Worm (Caenorhabditis elegans) whole organism, young adult: ENCODE results near the gene Y62F5A.10.
A peak's percentile ranks its signal among the peaks of the same experiment; 100 is the strongest.

Experiments used
- B0336.3 ChIP-seq: fragments of 200-800 bp; sonication (Bioruptor generic); IDR thresholded peaks from 2 replicates; pipeline ENCODE4 v1.3.6; 2022; ENCODE audit warnings: missing genetic modification characterization, missing compliant biosample characterization
- C17E4.6 ChIP-seq: fragments of 200-800 bp; sonication (Bioruptor generic); IDR thresholded peaks from 2 replicates; pipeline ENCODE4 v1.3.6; 2022; ENCODE audit warnings: missing genetic modification reagents, missing genetic modification characterization, missing compliant biosample characterization
- D2030.7 ChIP-seq: fragments of 200-800 bp; sonication (Bioruptor generic); IDR thresholded peaks from 2 replicates; pipeline ENCODE4 v1.3.6; 2022; ENCODE audit warnings: missing genetic modification reagents, missing genetic modification characterization, missing compliant biosample characterization
- F22D6.2 ChIP-seq: sonication (generic microtip); optimal IDR thresholded peaks from 2 replicates; lab custom pipeline; 2016; ENCODE audit warnings: mild to moderate bottlenecking, missing genetic modification characterization, missing compliant biosample characterization
- F55B11.4 ChIP-seq: sonication (generic microtip); optimal IDR thresholded peaks from 2 replicates; lab custom pipeline; 2016; ENCODE audit warnings: missing compliant biosample characterization, missing genetic modification characterization, borderline replicate concordance; ENCODE audit not compliant: insufficient read depth
- F57A8.1 ChIP-seq: fragments of 200-800 bp; sonication (Bioruptor generic); optimal IDR thresholded peaks from 2 replicates; lab custom pipeline; 2018; ENCODE audit warnings: mild to moderate bottlenecking, missing genetic modification characterization, moderate library complexity, missing compliant biosample characterization
- Y53F4B.3 ChIP-seq: fragments of 200-800 bp; sonication (Bioruptor generic); IDR thresholded peaks from 2 replicates; pipeline ENCODE4 v1.3.6; 2022; ENCODE audit warnings: missing genetic modification reagents, missing genetic modification characterization, missing compliant biosample characterization
- Y56A3A.18 ChIP-seq: fragments of 200-800 bp; sonication (Bioruptor generic); IDR thresholded peaks from 2 replicates; pipeline ENCODE4 v1.3.6; 2022; ENCODE audit warnings: missing genetic modification reagents, missing genetic modification characterization, missing compliant biosample characterization
- Y79H2A.3 ChIP-seq: fragments of 200-800 bp; sonication (Bioruptor generic); conservative IDR thresholded peaks from 2 replicates; pipeline ENCODE4 v1.3.6; 2022; ENCODE audit warnings: missing genetic modification reagents, missing genetic modification characterization, missing compliant biosample characterization
- aptf-3 ChIP-seq: fragments of 200-800 bp; sonication (Bioruptor generic); IDR thresholded peaks from 2 replicates; pipeline ENCODE4 v1.3.6; 2022; ENCODE audit warnings: missing genetic modification characterization, missing compliant biosample characterization
- athp-1 ChIP-seq: sonication (generic microtip); optimal IDR thresholded peaks from 2 replicates; lab custom pipeline; 2017; ENCODE audit warnings: mild to moderate bottlenecking, missing genetic modification characterization, missing compliant biosample characterization
- attf-5 ChIP-seq: fragments of 200-800 bp; sonication (Bioruptor generic); optimal IDR thresholded peaks from 2 replicates; lab custom pipeline; 2018; ENCODE audit warnings: mild to moderate bottlenecking, missing genetic modification characterization, missing compliant biosample characterization
- bed-2 ChIP-seq: fragments of 200-800 bp; sonication (Bioruptor generic); IDR thresholded peaks from 2 replicates; pipeline ENCODE4 v1.3.6; 2022; ENCODE audit warnings: missing genetic modification reagents, missing genetic modification characterization, missing compliant biosample characterization
- cebp-2 ChIP-seq: fragments of 200-800 bp; sonication (Bioruptor generic); IDR thresholded peaks from 2 replicates; pipeline ENCODE4 v1.3.6; 2022; ENCODE audit warnings: missing genetic modification characterization, missing compliant biosample characterization
- ceh-27 ChIP-seq: fragments of 200-800 bp; sonication (Bioruptor generic); optimal IDR thresholded peaks from 2 replicates; lab custom pipeline; 2018; ENCODE audit warnings: mild to moderate bottlenecking, missing genetic modification characterization, moderate library complexity, missing compliant biosample characterization
- ceh-79 ChIP-seq: sonication (generic microtip); optimal IDR thresholded peaks from 2 replicates; lab custom pipeline; 2017; ENCODE audit warnings: mild to moderate bottlenecking, missing genetic modification characterization, missing compliant biosample characterization
- chd-7 ChIP-seq: sonication (generic microtip); optimal IDR thresholded peaks from 2 replicates; lab custom pipeline; 2016; ENCODE audit warnings: mild to moderate bottlenecking, missing genetic modification characterization, moderate library complexity, missing compliant biosample characterization
- dpl-1 ChIP-seq: fragments of 150-350 bp; optimal IDR thresholded peaks from 2 replicates; lab custom pipeline; 2014; ENCODE audit warnings: missing biosample characterization, missing genetic modification reagents, missing genetic modification characterization
- efl-1 ChIP-seq: fragments of 150-350 bp; optimal IDR thresholded peaks from 2 replicates; lab custom pipeline; 2014; ENCODE audit warnings: missing biosample characterization, missing genetic modification reagents, missing genetic modification characterization
- fkh-3 ChIP-seq: sonication (generic microtip); optimal IDR thresholded peaks from 2 replicates; lab custom pipeline; 2016; ENCODE audit warnings: mild to moderate bottlenecking, missing genetic modification characterization, missing compliant biosample characterization
- hlh-12 ChIP-seq: sonication (generic microtip); optimal IDR thresholded peaks from 2 replicates; lab custom pipeline; 2016; ENCODE audit warnings: missing genetic modification characterization, missing compliant biosample characterization
- let-526 ChIP-seq: fragments of 200-800 bp; sonication (Bioruptor generic); IDR thresholded peaks from 2 replicates; pipeline ENCODE4 v1.3.6; 2022; ENCODE audit warnings: missing genetic modification reagents, missing genetic modification characterization, missing compliant biosample characterization
- lin-26 ChIP-seq: fragments of 200-800 bp; sonication (Bioruptor generic); IDR thresholded peaks from 2 replicates; pipeline ENCODE4 v1.3.6; 2022; ENCODE audit warnings: missing genetic modification reagents, missing genetic modification characterization, missing compliant biosample characterization
- lin-35 ChIP-seq, 3 experiments: fragments of 150-350 bp in 2 of 3; sonication (generic microtip) in 1 of 3; optimal IDR thresholded peaks; 2 replicates each; lab custom pipeline; 2014 to 2018; ENCODE audit warnings: missing biosample characterization in 3 of 3, missing genetic modification characterization in 3 of 3, missing genetic modification reagents in 3 of 3
- lin-54 ChIP-seq: fragments of 200-800 bp; sonication (Bioruptor generic); optimal IDR thresholded peaks from 2 replicates; lab custom pipeline; 2018; ENCODE audit warnings: mild to moderate bottlenecking, missing genetic modification characterization, missing compliant biosample characterization
- lsy-27 ChIP-seq: sonication (generic microtip); optimal IDR thresholded peaks from 2 replicates; lab custom pipeline; 2017; ENCODE audit warnings: missing genetic modification characterization, mild to moderate bottlenecking, missing compliant biosample characterization, antibody characterized with exemption, missing genotype, borderline replicate concordance; ENCODE audit not compliant: insufficient read depth
- madf-10 ChIP-seq: sonication (generic microtip); optimal IDR thresholded peaks from 2 replicates; lab custom pipeline; 2016; ENCODE audit warnings: mild to moderate bottlenecking, missing genetic modification characterization, missing compliant biosample characterization
- madf-3 ChIP-seq: fragments of 200-800 bp; sonication (Bioruptor generic); IDR thresholded peaks from 2 replicates; pipeline ENCODE4 v1.3.6; 2022; ENCODE audit warnings: missing genetic modification reagents, missing genetic modification characterization, missing compliant biosample characterization
- madf-6 ChIP-seq: fragments of 200-800 bp; sonication (Bioruptor generic); IDR thresholded peaks from 2 replicates; pipeline ENCODE4 v1.3.6; 2022; ENCODE audit warnings: missing genetic modification reagents, missing genetic modification characterization, missing compliant biosample characterization
- mxl-1 ChIP-seq: sonication (generic microtip); optimal IDR thresholded peaks from 2 replicates; lab custom pipeline; 2016; ENCODE audit warnings: missing genetic modification characterization, missing compliant biosample characterization
- nhr-80 ChIP-seq: sonication (generic microtip); optimal IDR thresholded peaks from 2 replicates; lab custom pipeline; 2016; ENCODE audit warnings: missing genetic modification characterization, missing compliant biosample characterization
- nhr-90 ChIP-seq: sonication (generic microtip); optimal IDR thresholded peaks from 2 replicates; lab custom pipeline; 2016; ENCODE audit warnings: missing genotype, mild to moderate bottlenecking, missing genetic modification characterization, missing compliant biosample characterization
- sea-2 ChIP-seq: fragments of 200-800 bp; sonication (Bioruptor generic); IDR thresholded peaks from 2 replicates; pipeline ENCODE4 v1.3.6; 2022; ENCODE audit warnings: missing genetic modification characterization, missing compliant biosample characterization
- snpc-4 ChIP-seq, 5 experiments: fragments of 150-350 bp in 1 of 5; sonication (generic microtip) in 4 of 5; optimal IDR thresholded peaks; 2 replicates each; lab custom pipeline; 2014 to 2018; ENCODE audit warnings: missing genetic modification characterization in 5 of 5, missing biosample characterization in 3 of 5, antibody characterized with exemption in 2 of 5, mild to moderate bottlenecking in 2 of 5, missing compliant biosample characterization in 2 of 5, missing genotype in 2 of 5, moderate library complexity in 2 of 5, missing genetic modification reagents in 1 of 5
- sptf-2 ChIP-seq: fragments of 200-800 bp; sonication (Bioruptor generic); optimal IDR thresholded peaks from 2 replicates; lab custom pipeline; 2018; ENCODE audit warnings: mild to moderate bottlenecking, missing genetic modification characterization, missing compliant biosample characterization
- tbx-9 ChIP-seq: sonication (generic microtip); optimal IDR thresholded peaks from 2 replicates; lab custom pipeline; 2016; ENCODE audit warnings: borderline replicate concordance, missing genetic modification characterization, inconsistent platforms, missing compliant biosample characterization
- unc-130 ChIP-seq: sonication (generic microtip); optimal IDR thresholded peaks from 2 replicates; lab custom pipeline; 2016; ENCODE audit warnings: missing genetic modification reagents, missing genetic modification characterization, missing compliant biosample characterization
- unc-62 ChIP-seq: fragments of 150-350 bp; optimal IDR thresholded peaks from 2 replicates; lab custom pipeline; 2014; ENCODE audit warnings: missing biosample characterization, missing genetic modification reagents, missing genetic modification characterization
- ztf-18 ChIP-seq: sonication (generic microtip); optimal IDR thresholded peaks from 2 replicates; lab custom pipeline; 2016; ENCODE audit warnings: missing genotype, mild to moderate bottlenecking, missing genetic modification characterization, missing compliant biosample characterization
- ztf-22 ChIP-seq: fragments of 200-800 bp; sonication (Bioruptor generic); optimal IDR thresholded peaks from 2 replicates; lab custom pipeline; 2018; ENCODE audit warnings: mild to moderate bottlenecking, missing genetic modification characterization, moderate library complexity, missing compliant biosample characterization

Gene Y62F5A.10

ce11 chrII:11501956-11502355 lies 19.4 kb upstream of the Y62F5A.10 start:
- TF ChIP-seq madf-6 (GFP tag; lab: Robert Waterston, UW): no peak
- no peak for TF ChIP-seq bed-2
- TF ChIP-seq ztf-18: no peak
- TF ChIP-seq attf-5 (GFP tag; lab: Kevin White, UChicago): no peak
- TF ChIP-seq Y53F4B.3 (GFP tag; lab: Robert Waterston, UW): no peak

- TF ChIP-seq let-526 (GFP tag; lab: Robert Waterston, UW) (0 out of 2 replicates have a peak, but pooled peaks have one; percentile 21), fkh-3 (tag; lab: Kevin White, UChicago) (no peak)
These were observed 17.6 kb upstream of the Y62F5A.10 start for ce11 chrII:11503761-11504160.

ce11 chrII:11510373-11510772 lies 11.0 kb upstream of the Y62F5A.10 start, which contains the start of gene npr-41:
TSS of gene npr-41 (plus strand) at chrII:11510673.
- TF ChIP-seq hlh-12 (tag; lab: Kevin White, UChicago) (no peak), madf-3 (GFP tag; lab: Robert Waterston, UW) (no peak), nhr-80 (tag; lab: Kevin White, UChicago) (no peak), Y56A3A.18 (GFP tag; lab: Robert Waterston, UW) (no peak), D2030.7 (GFP tag; lab: Robert Waterston, UW) (no peak), sptf-2 (GFP tag; lab: Kevin White, UChicago) (no peak), mxl-1 (tag; lab: Kevin White, UChicago) (no peak), unc-62 (GFP tag; lab: Kevin White, UChicago) (no peak), cebp-2 (GFP tag; lab: Robert Waterston, UW) (no peak), lin-54 (no peak), madf-10 (tag; lab: Kevin White, UChicago) (no peak), F57A8.1 (GFP tag; lab: Kevin White, UChicago) (no peak), let-526 (GFP tag; lab: Robert Waterston, UW) (no peak), lsy-27 (tag; lab: Kevin White, UChicago) (no peak), F22D6.2 (tag; lab: Kevin White, UChicago) (no peak), B0336.3 (no peak), dpl-1 (GFP tag; lab: Kevin White, UChicago) (no peak), Y79H2A.3 (GFP tag; lab: Robert Waterston, UW) (no peak), ceh-27 (GFP tag; lab: Kevin White, UChicago) (no peak)

- TF ChIP-seq F55B11.4 (tag; lab: Kevin White, UChicago): no peak
- TF ChIP-seq athp-1 (tag; lab: Kevin White, UChicago): no peak
- no peak for TF ChIP-seq tbx-9 (tag; lab: Kevin White, UChicago)
- TF ChIP-seq snpc-4 (GFP tag; optimal IDR thresholded peaks at IDR 0.05; lab: Kevin White, UChicago): no peak
- TF ChIP-seq snpc-4 (tag; optimal IDR thresholded peaks at IDR 0.05; lab: Kevin White, UChicago): no peak
- no peak for TF ChIP-seq ztf-22 (GFP tag; lab: Kevin White, UChicago)
- TF ChIP-seq B0336.3: no peak
- no peak for TF ChIP-seq ceh-79 (tag; lab: Kevin White, UChicago)
- no peak for TF ChIP-seq unc-130 (GFP tag; lab: Kevin White, UChicago)
- no peak for TF ChIP-seq nhr-90 (tag; lab: Kevin White, UChicago)
- TF ChIP-seq sptf-2 (GFP tag; lab: Kevin White, UChicago): no peak
- no peak for TF ChIP-seq lin-26 (GFP tag; lab: Robert Waterston, UW)
- no peak for TF ChIP-seq aptf-3 (GFP tag; lab: Robert Waterston, UW)
- TF ChIP-seq C17E4.6: no peak
- TF ChIP-seq efl-1 (GFP tag; lab: Kevin White, UChicago): no peak
- TF ChIP-seq chd-7 (tag; lab: Kevin White, UChicago): no peak
- TF ChIP-seq lin-35 (GFP tag; optimal IDR thresholded peaks at IDR 0.05; lab: Kevin White, UChicago): no peak
- TF ChIP-seq ztf-18: no peak
- no peak for TF ChIP-seq sea-2 (GFP tag; lab: Robert Waterston, UW)
These were observed 8.5 kb upstream of the Y62F5A.10 start for ce11 chrII:11512921-11513320.
